Fruit fly (Drosophila melanogaster) whole organism, embryonic: Measurements from ENCODE around the gene vir-1.

Source experiments
- Asciz ChIP-seq: fragments of 200-800 bp; sonication (Bioruptor generic); optimal IDR thresholded peaks from 2 replicates; lab custom pipeline; 2017; ENCODE audit warnings: missing biosample characterization, mild to moderate bottlenecking, missing genetic modification characterization, missing genetic modification reagents
- Atf6 ChIP-seq: fragments of 200-800 bp; sonication (Bioruptor generic); IDR thresholded peaks from 2 replicates; pipeline ENCODE4 v1.3.6; 2022; ENCODE audit warnings: missing biosample characterization, missing genetic modification characterization
- CG10366 ChIP-seq: fragments of 200-800 bp; sonication (Bioruptor generic); IDR thresholded peaks from 2 replicates; pipeline ENCODE4 v1.3.6; 2022; ENCODE audit warnings: missing biosample characterization, missing genetic modification characterization
- CG10654 ChIP-seq: fragments of 200-800 bp; sonication (Bioruptor generic); optimal IDR thresholded peaks from 2 replicates; lab custom pipeline; 2016; ENCODE audit warnings: missing biosample characterization, missing genetic modification characterization
- CG11247 ChIP-seq: fragments of 200-800 bp; sonication (Bioruptor generic); IDR thresholded peaks from 2 replicates; pipeline ENCODE4 v1.3.6; 2022; ENCODE audit warnings: missing biosample characterization, missing genetic modification characterization
- CG12299 ChIP-seq: fragments of 200-800 bp; sonication (Bioruptor generic); optimal IDR thresholded peaks from 2 replicates; lab custom pipeline; 2018; ENCODE audit warnings: missing biosample characterization, mild to moderate bottlenecking, missing genetic modification characterization
- CG13424 ChIP-seq: fragments of 200-800 bp; sonication (Bioruptor generic); optimal IDR thresholded peaks from 2 replicates; lab custom pipeline; 2019; ENCODE audit warnings: missing biosample characterization, mild to moderate bottlenecking, missing genetic modification characterization, moderate library complexity
- CG13775 ChIP-seq: fragments of 200-800 bp; sonication (Bioruptor generic); optimal IDR thresholded peaks from 3 replicates; lab custom pipeline; 2017; ENCODE audit warnings: missing biosample characterization, mild to moderate bottlenecking, missing genetic modification characterization
- CG14014 ChIP-seq: fragments of 200-800 bp; sonication (Bioruptor generic); IDR thresholded peaks from 2 replicates; pipeline ENCODE4 v1.3.6; 2022; ENCODE audit warnings: missing biosample characterization, missing genetic modification characterization
- CG15514 ChIP-seq: fragments of 200-800 bp; sonication (Bioruptor generic); optimal IDR thresholded peaks from 3 replicates; lab custom pipeline; 2017; ENCODE audit warnings: missing biosample characterization, missing genetic modification characterization, mild to moderate bottlenecking, moderate library complexity, missing genetic modification reagents
- CG17385 ChIP-seq: fragments of 200-800 bp; sonication (Bioruptor generic); optimal IDR thresholded peaks from 3 replicates; lab custom pipeline; 2018; ENCODE audit warnings: missing biosample characterization, mild to moderate bottlenecking, missing genetic modification characterization
- CG1792 ChIP-seq: fragments of 200-800 bp; sonication (Bioruptor generic); optimal IDR thresholded peaks from 2 replicates; lab custom pipeline; 2016; ENCODE audit warnings: missing biosample characterization, missing genetic modification characterization
- CG2129 ChIP-seq: fragments of 200-800 bp; sonication (Bioruptor generic); IDR thresholded peaks from 2 replicates; pipeline ENCODE4 v1.3.6; 2022; ENCODE audit warnings: missing biosample characterization, missing genetic modification characterization; ENCODE audit not compliant: partially characterized antibody
- CG33557 ChIP-seq: fragments of 200-800 bp; sonication (Bioruptor generic); optimal IDR thresholded peaks from 2 replicates; lab custom pipeline; 2019; ENCODE audit warnings: missing biosample characterization, mild to moderate bottlenecking, missing genetic modification characterization, moderate library complexity
- CG3407 ChIP-seq: fragments of 200-800 bp; sonication (Bioruptor generic); optimal IDR thresholded peaks from 2 replicates; lab custom pipeline; 2018; ENCODE audit warnings: missing biosample characterization, mild to moderate bottlenecking, missing genetic modification characterization
- CG4282 ChIP-seq: fragments of 200-800 bp; sonication (Bioruptor generic); optimal IDR thresholded peaks from 2 replicates; lab custom pipeline; 2016; ENCODE audit warnings: missing biosample characterization, missing genetic modification characterization
- CG43689 ChIP-seq: fragments of 200-800 bp; sonication (Bioruptor generic); IDR thresholded peaks from 2 replicates; pipeline ENCODE4 v1.3.6; 2022; ENCODE audit warnings: missing biosample characterization, missing genetic modification characterization
- CG4404 ChIP-seq: fragments of 200-800 bp; sonication (Bioruptor generic); IDR thresholded peaks from 2 replicates; pipeline ENCODE4 v1.3.6; 2022; ENCODE audit warnings: missing biosample characterization, missing genetic modification characterization
- CG4820 ChIP-seq: fragments of 200-800 bp; sonication (Bioruptor generic); optimal IDR thresholded peaks from 3 replicates; lab custom pipeline; 2016; ENCODE audit warnings: missing biosample characterization, missing genetic modification characterization
- CG6854 ChIP-seq: fragments of 200-800 bp; sonication (Bioruptor generic); optimal IDR thresholded peaks from 3 replicates; lab custom pipeline; 2017; ENCODE audit warnings: missing biosample characterization, mild to moderate bottlenecking, missing genetic modification characterization
- CG7987 ChIP-seq: fragments of 200-800 bp; sonication (Bioruptor generic); optimal IDR thresholded peaks from 2 replicates; lab custom pipeline; 2018; ENCODE audit warnings: missing biosample characterization, mild to moderate bottlenecking, missing genetic modification characterization, moderate library complexity
- CG8765 ChIP-seq: fragments of 200-800 bp; sonication (Bioruptor generic); IDR thresholded peaks from 2 replicates; pipeline ENCODE4 v1.3.6; 2022; ENCODE audit warnings: missing biosample characterization, missing genetic modification characterization
- Deaf1 ChIP-seq: fragments of 200-800 bp; optimal IDR thresholded peaks from 3 replicates; lab custom pipeline; 2019; ENCODE audit warnings: missing biosample characterization, mild to moderate bottlenecking, missing genetic modification characterization, moderate library complexity
- Dip2 ChIP-seq: fragments of 200-800 bp; sonication (Bioruptor generic); IDR thresholded peaks from 2 replicates; pipeline ENCODE4 v1.3.6; 2022; ENCODE audit warnings: missing biosample characterization, missing genetic modification characterization
- HHEX ChIP-seq: fragments of 200-800 bp; sonication (Bioruptor generic); optimal IDR thresholded peaks from 3 replicates; lab custom pipeline; 2017; ENCODE audit warnings: missing biosample characterization, mild to moderate bottlenecking, missing genetic modification characterization, missing genetic modification reagents
- Lpt ChIP-seq: fragments of >200 bp; optimal IDR thresholded peaks from 2 replicates; lab custom pipeline; 2018; ENCODE audit warnings: missing biosample characterization, missing genetic modification characterization
- MBD-R2 ChIP-seq: fragments of 200-800 bp; sonication (Bioruptor generic); IDR thresholded peaks from 2 replicates; pipeline ENCODE4 v1.3.6; 2022; ENCODE audit warnings: missing biosample characterization, missing genetic modification characterization
- Max ChIP-seq: fragments of 200-800 bp; sonication (Bioruptor generic); optimal IDR thresholded peaks from 2 replicates; lab custom pipeline; 2016; ENCODE audit warnings: missing biosample characterization, mild to moderate bottlenecking, missing genetic modification characterization
- Neu2 ChIP-seq: fragments of 200-800 bp; sonication (Bioruptor generic); optimal IDR thresholded peaks from 3 replicates; lab custom pipeline; 2016; ENCODE audit warnings: missing biosample characterization, missing genetic modification characterization, borderline replicate concordance
- Nf-YA ChIP-seq: fragments of 200-800 bp; sonication (Bioruptor generic); IDR thresholded peaks from 2 replicates; pipeline ENCODE4 v1.3.6; 2022; ENCODE audit warnings: missing biosample characterization, missing genetic modification characterization
- Ravus ChIP-seq: fragments of 200-800 bp; sonication (Bioruptor generic); IDR thresholded peaks from 2 replicates; pipeline ENCODE4 v1.3.6; 2022; ENCODE audit warnings: missing biosample characterization, missing genetic modification characterization
- Sox100B ChIP-seq: fragments of 200-800 bp; sonication (Bioruptor generic); optimal IDR thresholded peaks from 3 replicates; lab custom pipeline; 2018; ENCODE audit warnings: missing biosample characterization, mild to moderate bottlenecking, missing genetic modification characterization
- Sox102F ChIP-seq: fragments of 200-800 bp; sonication (Bioruptor generic); optimal IDR thresholded peaks from 2 replicates; lab custom pipeline; 2018; ENCODE audit warnings: missing biosample characterization, mild to moderate bottlenecking, missing genetic modification characterization, moderate library complexity
- ab ChIP-seq: fragments of 200-800 bp; sonication (Bioruptor generic); optimal IDR thresholded peaks from 2 replicates; lab custom pipeline; 2016; ENCODE audit warnings: missing biosample characterization, missing genetic modification characterization
- amos ChIP-seq: fragments of 200-800 bp; sonication (Bioruptor generic); IDR thresholded peaks from 2 replicates; pipeline ENCODE4 v1.3.6; 2022; ENCODE audit warnings: missing biosample characterization, missing genetic modification characterization; ENCODE audit not compliant: partially characterized antibody
- ara ChIP-seq: fragments of 200-800 bp; sonication (Bioruptor generic); IDR thresholded peaks from 2 replicates; pipeline ENCODE4 v1.3.6; 2022; ENCODE audit warnings: missing biosample characterization, missing genetic modification characterization
- btn ChIP-seq: fragments of 200-800 bp; sonication (Bioruptor generic); optimal IDR thresholded peaks from 2 replicates; lab custom pipeline; 2016; ENCODE audit warnings: missing biosample characterization, missing genetic modification characterization
- chm ChIP-seq: fragments of 200-800 bp; sonication (Bioruptor generic); IDR thresholded peaks from 2 replicates; pipeline ENCODE4 v1.3.6; 2022; ENCODE audit warnings: missing biosample characterization, missing genetic modification characterization
- gfzf ChIP-seq: fragments of 200-800 bp; sonication (Bioruptor generic); optimal IDR thresholded peaks from 2 replicates; lab custom pipeline; 2016; ENCODE audit warnings: missing biosample characterization, mild to moderate bottlenecking, missing genetic modification characterization, moderate library complexity
- kay ChIP-seq: fragments of 200-800 bp; sonication (Bioruptor generic); optimal IDR thresholded peaks from 2 replicates; lab custom pipeline; 2016; ENCODE audit warnings: missing biosample characterization, missing genetic modification characterization
- lab ChIP-seq: fragments of 200-800 bp; sonication (Bioruptor generic); optimal IDR thresholded peaks from 3 replicates; lab custom pipeline; 2017; ENCODE audit warnings: missing biosample characterization, missing genetic modification characterization, mild to moderate bottlenecking, moderate library complexity, missing genetic modification reagents
- repo ChIP-seq: fragments of 200-800 bp; sonication (Bioruptor generic); optimal IDR thresholded peaks from 2 replicates; lab custom pipeline; 2016; ENCODE audit warnings: missing biosample characterization, missing genetic modification characterization
- rib ChIP-seq: fragments of 200-800 bp; sonication (Bioruptor generic); IDR thresholded peaks from 2 replicates; pipeline ENCODE4 v1.3.6; 2022; ENCODE audit warnings: missing biosample characterization, missing genetic modification characterization
- scrt ChIP-seq: fragments of 200-800 bp; sonication (Bioruptor generic); optimal IDR thresholded peaks from 2 replicates; lab custom pipeline; 2018; ENCODE audit warnings: missing biosample characterization, mild to moderate bottlenecking, missing genetic modification characterization, moderate library complexity
- sr ChIP-seq: fragments of 200-800 bp; sonication (Bioruptor generic); IDR thresholded peaks from 3 replicates; pipeline ENCODE4 v1.3.6; 2022; ENCODE audit warnings: missing biosample characterization, missing genetic modification characterization
- tio ChIP-seq: fragments of 200-800 bp; sonication (Bioruptor generic); optimal IDR thresholded peaks from 2 replicates; lab custom pipeline; 2017; ENCODE audit warnings: missing biosample characterization, missing genetic modification characterization, inconsistent platforms
- usp ChIP-seq: fragments of >200 bp; optimal IDR thresholded peaks from 2 replicates; lab custom pipeline; 2017; ENCODE audit warnings: missing biosample characterization, missing genetic modification characterization
- vvl ChIP-seq: fragments of 200-800 bp; sonication (Bioruptor generic); IDR thresholded peaks from 2 replicates; pipeline ENCODE4 v1.3.6; 2022; ENCODE audit warnings: missing biosample characterization, missing genetic modification characterization
- wdn ChIP-seq: fragments of 200-800 bp; sonication (Bioruptor generic); IDR thresholded peaks from 2 replicates; pipeline ENCODE4 v1.3.6; 2022; ENCODE audit warnings: missing biosample characterization, missing genetic modification characterization
- zf30C ChIP-seq: fragments of 200-800 bp; sonication (Bioruptor generic); optimal IDR thresholded peaks from 3 replicates; lab custom pipeline; 2018; ENCODE audit warnings: missing biosample characterization, mild to moderate bottlenecking, missing genetic modification characterization

vir-1 gene

DNA sequence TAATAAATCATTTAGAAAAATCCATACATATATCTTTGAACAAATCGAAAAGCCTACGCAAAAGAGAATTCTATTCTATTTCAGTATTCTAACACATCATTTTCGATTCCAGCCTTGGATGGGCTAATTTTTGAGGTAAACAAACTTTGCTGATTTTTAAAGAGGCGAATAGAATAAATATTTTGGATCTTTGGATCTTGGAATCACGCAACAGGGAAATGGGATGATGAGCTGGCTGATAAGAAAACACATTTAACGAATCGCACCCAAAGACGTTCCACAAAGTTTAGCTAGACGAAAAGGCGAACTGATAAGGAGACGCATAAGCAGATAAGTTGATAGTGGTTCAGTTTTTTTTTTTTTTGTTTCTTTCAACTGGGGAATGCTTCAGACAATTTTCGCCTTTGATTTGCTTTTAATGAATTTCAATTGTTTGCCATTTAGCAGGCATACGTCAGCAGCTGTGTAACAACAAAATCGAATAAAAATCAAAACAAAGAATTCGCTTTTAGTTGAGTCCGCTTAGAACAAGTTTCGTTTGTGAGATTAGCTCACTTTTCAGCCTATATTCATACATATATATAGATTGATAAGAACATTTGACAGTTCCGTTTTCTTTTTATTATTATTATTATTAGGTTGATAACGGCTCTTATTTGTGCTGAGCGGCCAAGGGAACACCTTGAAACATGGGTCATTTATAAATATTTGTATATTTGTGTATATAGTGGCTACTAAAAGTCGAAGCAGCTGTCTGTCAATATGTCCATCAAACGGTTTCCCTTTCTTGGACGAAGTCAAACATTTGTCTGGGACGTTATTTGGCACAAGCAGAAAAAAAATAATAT lies 42.1 kb upstream of the vir-1 start (continued):
- TF ChIP-seq CG13775 (GFP tag; lab: Kevin White, UChicago) (no peak), MBD-R2 (GFP tag; lab: Robert Waterston, UW) (no peak), CG15514 (peak; percentile 35), Sox102F (GFP tag; lab: Kevin White, UChicago) (peak; percentile 25), Dip2 (GFP tag; lab: Robert Waterston, UW) (no peak), rib (GFP tag; lab: Robert Waterston, UW) (no peak), ara (GFP tag; lab: Robert Waterston, UW) (no peak), kay (GFP tag; lab: Kevin White, UChicago) (no peak), CG12299 (tag; lab: Kevin White, UChicago) (peak; percentile 10), Lpt (GFP tag; lab: Kevin White, UChicago) (no peak), sr (GFP tag; lab: Robert Waterston, UW) (no peak), ab (GFP tag; lab: Kevin White, UChicago) (no peak), lab (GFP tag; lab: Kevin White, UChicago) (peak; percentile 56), CG17385 (GFP tag; lab: Kevin White, UChicago) (peak; percentile 5), CG3407 (peak; percentile 65), CG33557 (GFP tag; lab: Kevin White, UChicago) (peak; percentile 56), tio (no peak), CG10654 (GFP tag; lab: Kevin White, UChicago) (no peak), CG6854 (no peak), Atf6 (peak; percentile 31; the same call in 1 of the 2 replicates), Ravus (GFP tag; lab: Robert Waterston, UW) (no peak), zf30C (no peak), CG14014 (GFP tag; lab: Robert Waterston, UW) (no peak), CG13424 (tag; lab: Kevin White, UChicago) (peak; percentile 31), CG4820 (GFP tag; lab: Kevin White, UChicago) (no peak), chm (GFP tag; lab: Robert Waterston, UW) (no peak), Sox100B (GFP tag; lab: Kevin White, UChicago) (peak; percentile 46), wdn (GFP tag; lab: Robert Waterston, UW) (no peak), repo (GFP tag; lab: Kevin White, UChicago) (no peak), CG10366 (GFP tag; lab: Robert Waterston, UW) (no peak), CG43689 (GFP tag; lab: Robert Waterston, UW) (no peak), CG1792 (GFP tag; lab: Kevin White, UChicago) (no peak), gfzf (GFP tag; lab: Kevin White, UChicago) (no peak), Nf-YA (GFP tag; lab: Robert Waterston, UW) (no peak), CG7987 (GFP tag; lab: Kevin White, UChicago) (peak; percentile 63), usp (GFP tag; lab: Kevin White, UChicago) (no peak), btn (GFP tag; lab: Kevin White, UChicago) (no peak), Asciz (peak; percentile 51), Max (GFP tag; lab: Kevin White, UChicago) (peak; percentile 39), amos (GFP tag; lab: Robert Waterston, UW) (no peak), scrt (peak; percentile 7), Deaf1 (tag; lab: Kevin White, UChicago) (no peak), Neu2 (no peak), CG4282 (GFP tag; lab: Kevin White, UChicago) (no peak), vvl (GFP tag; lab: Robert Waterston, UW) (no peak), CG8765 (no peak), CG11247 (GFP tag; lab: Robert Waterston, UW) (no peak), CG2129 (GFP tag; lab: Robert Waterston, UW) (no peak), CG4404 (GFP tag; lab: Robert Waterston, UW) (no peak), HHEX (peak; percentile 23)
